Fruit fly (Drosophila melanogaster) whole organism: ENCODE measurements around the gene Eig71Ef.

Experiments used
- CG8478 ChIP-seq: fragments of >200 bp; optimal IDR thresholded peaks from 2 replicates; lab custom pipeline; 2018; ENCODE audit warnings: inconsistent platforms
- pan ChIP-seq: fragments of >200 bp; optimal IDR thresholded peaks from 2 replicates; lab custom pipeline; 2017
- usp ChIP-seq: fragments of >200 bp; optimal IDR thresholded peaks from 2 replicates; lab custom pipeline; 2017; ENCODE audit warnings: missing biosample characterization, missing genetic modification characterization, mixed read lengths

- TF ChIP-seq usp (GFP tag; lab: Kevin White, UChicago) (no peak), pan (lab: Kevin White, UChicago) (no peak), CG8478 (lab: Kevin White, UChicago) (no peak)
These were observed 17.2 kb downstream of the Eig71Ef start for dm6 chr3L:15639978-15640377.
